Worm (Caenorhabditis elegans): Measurements from ENCODE around the gene rev-1.

DNA sequence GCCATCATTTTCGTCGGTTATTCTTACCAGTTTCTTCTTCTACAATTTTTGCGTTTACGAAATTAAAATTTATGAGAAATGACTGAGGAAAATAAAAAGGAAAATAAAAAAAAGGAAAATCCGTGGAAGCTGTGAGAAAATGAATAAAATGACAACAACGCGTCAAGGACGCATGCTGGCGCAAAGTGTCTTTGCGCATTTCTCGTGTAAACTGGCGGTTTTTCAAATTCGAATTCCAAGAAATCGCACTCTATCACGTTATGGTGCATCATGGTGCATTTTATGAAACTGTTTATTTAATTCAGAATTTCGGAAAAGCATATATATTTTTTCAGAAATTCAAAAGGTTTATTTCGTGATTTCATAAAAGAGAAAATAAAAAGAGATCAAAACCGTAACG lies 44.7 kb downstream of the rev-1 start, which contains the start of gene dbt-1:
- TF ChIP-seq unc-130 (GFP tag; optimal IDR thresholded peaks at IDR 0.05) (no peak), nfyb-1 (GFP tag; IDR thresholded peaks at IDR 0.05) (no peak), efl-1 (GFP tag; optimal IDR thresholded peaks at IDR 0.05) (peak; percentile 68), B0261.1 (tag; optimal IDR thresholded peaks at IDR 0.05) (no peak), ztf-28 (GFP tag; IDR thresholded peaks at IDR 0.05) (no peak), Y67H2A.10 (GFP tag; conservative IDR thresholded peaks at IDR 0.05) (no peak)
